Worm (Caenorhabditis elegans): ENCODE data around the gene F46B6.2.

ce11 chrV:9753554-9753953 lies 18.5 kb upstream of the F46B6.2 start:
- TF ChIP-seq sox-4 (tag; optimal IDR thresholded peaks at IDR 0.05) (no peak), elt-2 (tag; optimal IDR thresholded peaks at IDR 0.05) (no peak), madf-2 (tag; optimal IDR thresholded peaks at IDR 0.05) (no peak), fax-1 (tag; optimal IDR thresholded peaks at IDR 0.05) (no peak), pha-4 (tag; optimal IDR thresholded peaks at IDR 0.05) (no peak), ceh-14 (tag; optimal IDR thresholded peaks at IDR 0.05) (no peak), unc-86 (tag; optimal IDR thresholded peaks at IDR 0.05) (no peak), dve-1 (tag; optimal IDR thresholded peaks at IDR 0.05) (no peak), ama-1 (optimal IDR thresholded peaks at IDR 0.05) (no peak), unc-3 (GFP tag; conservative IDR thresholded peaks at IDR 0.05) (no peak), unc-3 (tag; optimal IDR thresholded peaks at IDR 0.05) (no peak), T23F11.4 (GFP tag; optimal IDR thresholded peaks at IDR 0.05) (no peak), tbx-2 (tag; optimal IDR thresholded peaks at IDR 0.05) (no peak), gmeb-2 (tag; optimal IDR thresholded peaks at IDR 0.05) (no peak), fkh-6 (tag; optimal IDR thresholded peaks at IDR 0.05) (no peak)

Measured in whole organism, late embryonic.